Worm (Caenorhabditis elegans): ENCODE results near the gene tbx-8.

tbx-8 gene

ce11 chrIII:10329811-10330210 lies 17.3 kb upstream of the tbx-8 start:
- TF ChIP-seq egl-27 (tag; optimal IDR thresholded peaks at IDR 0.05) (no peak), dve-1 (tag; optimal IDR thresholded peaks at IDR 0.05; ENCODE audit: insufficient read depth) (peak; percentile 63), hlh-30 (tag; optimal IDR thresholded peaks at IDR 0.05; ENCODE audit: insufficient read depth) (peak; percentile 52), mdl-1 (tag; optimal IDR thresholded peaks at IDR 0.05) (peak in 1 of 2 experiments; percentile 25), Y105C5A.15 (GFP tag; IDR thresholded peaks at IDR 0.05) (no peak), daf-16 (GFP tag; optimal IDR thresholded peaks at IDR 0.05) (peak in 1 of 2 experiments; percentile 61), daf-16 (tag; optimal IDR thresholded peaks at IDR 0.05) (peak; percentile 87), fkh-10 (GFP tag; optimal IDR thresholded peaks at IDR 0.05) (no peak), nhr-28 (tag; optimal IDR thresholded peaks at IDR 0.05) (peak; percentile 62), dmd-6 (GFP tag; IDR thresholded peaks at IDR 0.05) (peak; percentile 56), ceh-62 (tag; optimal IDR thresholded peaks at IDR 0.05) (no peak), pqm-1 (tag; optimal IDR thresholded peaks at IDR 0.05) (peak; percentile 23), F49E8.2 (tag; optimal IDR thresholded peaks at IDR 0.05; ENCODE audit: borderline replicate concordance) (no peak), zip-2 (tag; optimal IDR thresholded peaks at IDR 0.05) (no peak), tra-1 (GFP tag; IDR thresholded peaks at IDR 0.05) (no peak), mep-1 (tag; optimal IDR thresholded peaks at IDR 0.05) (peak; percentile 37), ceh-28 (tag; optimal IDR thresholded peaks at IDR 0.05) (no peak), set-16 (GFP tag; IDR thresholded peaks at IDR 0.05) (no peak), aha-1 (tag) (no peak), lsy-2 (tag; optimal IDR thresholded peaks at IDR 0.05) (peak in 1 of 2 experiments; percentile 12), hif-1 (tag; optimal IDR thresholded peaks at IDR 0.05) (peak in 1 of 2 experiments; percentile 46), madf-5 (GFP tag; IDR thresholded peaks at IDR 0.05) (no peak), hlh-11 (tag; optimal IDR thresholded peaks at IDR 0.05) (peak; percentile 62), madf-9 (GFP tag; conservative IDR thresholded peaks at IDR 0.05) (no peak), lin-1 (GFP tag; IDR thresholded peaks at IDR 0.05) (0 out of 2 replicates have a peak, but pooled peaks have one; percentile 7), nhr-77 (tag; optimal IDR thresholded peaks at IDR 0.05) (no peak), spr-1 (tag; optimal IDR thresholded peaks at IDR 0.05) (no peak), lin-15B (tag; optimal IDR thresholded peaks at IDR 0.05) (no peak), mxl-3 (GFP tag; optimal IDR thresholded peaks at IDR 0.05) (peak; percentile 44), fos-1 (tag; optimal IDR thresholded peaks at IDR 0.05) (no peak), ztf-7 (tag; optimal IDR thresholded peaks at IDR 0.05) (no peak), lin-29 (GFP tag; IDR thresholded peaks at IDR 0.05) (no peak), ceh-82 (tag; optimal IDR thresholded peaks at IDR 0.05) (no peak)

ce11 chrIII:10330372-10331062 lies 16.6 kb upstream of the tbx-8 start, which contains the start of gene nex-2:
Gene nex-2 (minus strand): TSS chrIII:10330422.
- TF ChIP-seq lin-29 (GFP tag; IDR thresholded peaks at IDR 0.05) (no peak), dve-1 (tag; optimal IDR thresholded peaks at IDR 0.05; ENCODE audit: insufficient read depth) (no peak), attf-4 (tag; optimal IDR thresholded peaks at IDR 0.05) (no peak), daf-19 (GFP tag; conservative IDR thresholded peaks at IDR 0.05) (no peak), fos-1 (tag; optimal IDR thresholded peaks at IDR 0.05) (no peak)

ce11 chrIII:10331232-10331631 lies 15.9 kb upstream of the tbx-8 start:
- TF ChIP-seq aha-1 (tag) = peak; percentile 31
- TF ChIP-seq mep-1 (tag; optimal IDR thresholded peaks at IDR 0.05) = peak; percentile 1
- TF ChIP-seq ZK546.5 (tag; optimal IDR thresholded peaks at IDR 0.05) = no peak
- no peak for TF ChIP-seq daf-12 (tag; optimal IDR thresholded peaks at IDR 0.05)
- TF ChIP-seq ama-1 (optimal IDR thresholded peaks at IDR 0.05) = peak; percentile 42
- no peak for TF ChIP-seq ceh-28 (tag; optimal IDR thresholded peaks at IDR 0.05)
- TF ChIP-seq hif-1 (tag; optimal IDR thresholded peaks at IDR 0.05) = peak in 1 of 2 experiments; percentile 25
- TF ChIP-seq R02D3.7 (tag; optimal IDR thresholded peaks at IDR 0.05) = no peak
- TF ChIP-seq dmd-9 (GFP tag; IDR thresholded peaks at IDR 0.05) = no peak
- TF ChIP-seq unc-39 (tag; optimal IDR thresholded peaks at IDR 0.05) = no peak
- peak; percentile 15 for TF ChIP-seq nhr-6 (tag; optimal IDR thresholded peaks at IDR 0.05)
- TF ChIP-seq lim-7 (GFP tag; IDR thresholded peaks at IDR 0.05) = no peak
- no peak for TF ChIP-seq dmd-6 (GFP tag; IDR thresholded peaks at IDR 0.05)
- no peak for TF ChIP-seq F10B5.3 (tag; optimal IDR thresholded peaks at IDR 0.05)
- 0 out of 2 replicates have a peak, but pooled peaks have one; percentile 32 for TF ChIP-seq pha-4 (GFP tag; IDR thresholded peaks at IDR 0.05)
- TF ChIP-seq pha-4 (tag; optimal IDR thresholded peaks at IDR 0.05) = peak; percentile 64
- TF ChIP-seq lir-3 (tag; optimal IDR thresholded peaks at IDR 0.05) = no peak
- TF ChIP-seq snpc-1.2 (GFP tag; IDR thresholded peaks at IDR 0.05) = no peak
- no peak for TF ChIP-seq T20F7.1 (GFP tag; optimal IDR thresholded peaks at IDR 0.05)
- peak; percentile 26 for TF ChIP-seq dve-1 (tag; optimal IDR thresholded peaks at IDR 0.05; ENCODE audit: insufficient read depth)

All from whole organism, L4 larva.